Fruit fly (Drosophila melanogaster) ovary, adult (tissue): ENCODE data around the gene GstD9.
A peak's percentile ranks its signal among the peaks of the same experiment; 100 is the strongest.

ENCODE experiments used
- CG17801 ChIP-seq: fragments of 200-800 bp; optimal IDR thresholded peaks from 2 replicates; lab custom pipeline; 2019; ENCODE audit warnings: missing biosample characterization, mild to moderate bottlenecking, missing genetic modification characterization, moderate library complexity; ENCODE audit not compliant: partially characterized antibody

The GstD9 gene

dm6 chr3R:12384274-12384673 is 16.9 kb upstream of the GstD9 start:
- TF ChIP-seq CG17801 (GFP tag; lab: Kevin White, UChicago), result no peak

dm6 chr3R:12383784-12384183 is 16.4 kb upstream of the GstD9 start:
- TF ChIP-seq CG17801 (GFP tag; lab: Kevin White, UChicago), result no peak

dm6 chr3R:12383036-12383435 is 15.7 kb upstream of the GstD9 start, which contains the start of gene GstD11:
Gene GstD11 (plus strand): TSS chr3R:12383336.
- TF ChIP-seq CG17801 (GFP tag; lab: Kevin White, UChicago), result no peak

- no peak for TF ChIP-seq CG17801 (GFP tag; lab: Kevin White, UChicago)
Observed at dm6 chr3R:12382563-12382962, 15.2 kb upstream of the GstD9 start, which contains the start of gene CG10035. Gene CG10035 (minus strand): TSS chr3R:12382691.

dm6 chr3R:12381130-12381700 is 13.9 kb upstream of the GstD9 start:
- TF ChIP-seq CG17801 (GFP tag; lab: Kevin White, UChicago), result no peak

dm6 chr3R:12379708-12380107 is 12.3 kb upstream of the GstD9 start, which contains the start of gene GstD8:
Gene GstD8 (plus strand): TSS chr3R:12380008.
- no peak for TF ChIP-seq CG17801 (GFP tag; lab: Kevin White, UChicago)

dm6 chr3R:12379249-12379648 is 11.9 kb upstream of the GstD9 start:
- TF ChIP-seq CG17801 (GFP tag; lab: Kevin White, UChicago), result no peak

- TF ChIP-seq CG17801 (GFP tag; lab: Kevin White, UChicago), result no peak
Observed at dm6 chr3R:12378200-12378599, 10.8 kb upstream of the GstD9 start, which contains the start of gene GstD7. Gene GstD7 (plus strand): TSS chr3R:12378500.

- no peak for TF ChIP-seq CG17801 (GFP tag; lab: Kevin White, UChicago)
Observed at dm6 chr3R:12376828-12377227, 9.5 kb upstream of the GstD9 start, which contains the start of gene GstD6. Gene GstD6 (plus strand): TSS chr3R:12377128.

- no peak for TF ChIP-seq CG17801 (GFP tag; lab: Kevin White, UChicago)
Observed at dm6 chr3R:12375258-12375783, 8.0 kb upstream of the GstD9 start, which contains the start of gene GstD5. Gene GstD5 (plus strand): TSS chr3R:12375733.

- no peak for TF ChIP-seq CG17801 (GFP tag; lab: Kevin White, UChicago)
Observed at dm6 chr3R:12373800-12374199, 6.4 kb upstream of the GstD9 start, which contains the start of gene GstD4. Gene GstD4 (plus strand): TSS chr3R:12374100.

- no peak for TF ChIP-seq CG17801 (GFP tag; lab: Kevin White, UChicago)
Observed at dm6 chr3R:12372800-12373199, 5.4 kb upstream of the GstD9 start, which contains the start of gene GstD3. Gene GstD3 (plus strand): TSS chr3R:12373068.

- TF ChIP-seq CG17801 (GFP tag; lab: Kevin White, UChicago), result peak; percentile 10
Observed at dm6 chr3R:12371671-12372070, 4.3 kb upstream of the GstD9 start, which contains the start of gene GstD2. Gene GstD2 (plus strand): TSS chr3R:12371971.

dm6 chr3R:12370643-12370995 is 3.3 kb upstream of the GstD9 start:
- no peak for TF ChIP-seq CG17801 (GFP tag; lab: Kevin White, UChicago)

dm6 chr3R:12369793-12370642 is 2.7 kb upstream of the GstD9 start:
- TF ChIP-seq CG17801 (GFP tag; lab: Kevin White, UChicago), result no peak
